Worm (Caenorhabditis elegans): ENCODE data around the gene nhl-3.

DNA sequence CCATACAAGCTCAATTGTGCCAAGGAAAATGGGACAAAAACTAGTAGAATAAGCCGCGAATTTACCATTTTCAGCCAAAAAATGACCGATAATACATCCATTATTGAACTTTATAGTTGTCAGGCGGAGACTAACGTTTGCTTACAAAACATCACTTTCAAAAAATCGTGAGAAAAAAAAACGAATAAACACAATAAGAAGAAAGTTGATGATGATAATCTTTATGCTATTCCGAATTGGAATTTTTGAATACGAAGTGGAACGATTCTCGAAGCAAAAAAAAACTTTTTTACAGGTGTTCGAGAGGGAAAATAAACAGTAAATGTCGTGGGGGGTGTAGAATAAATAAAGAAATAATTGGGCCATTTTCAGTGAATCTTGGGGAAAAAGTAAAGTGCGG is 24.3 kb downstream of the nhl-3 start, which contains the start of gene W08F4.7:
- no peak for TF ChIP-seq W03F9.2 (tag; optimal IDR thresholded peaks at IDR 0.05)
- TF ChIP-seq dao-5 (tag; optimal IDR thresholded peaks at IDR 0.05), result no peak
